In genomic region chrIII:4362332-4362731, ce11 we compare ENCODE assay signal across 1 worm cellular context.
A peak's percentile ranks its signal among the peaks of the same experiment; 100 is the strongest.
TF ChIP-seq lines count a peak whose summit lies in the region.

No protein-coding gene starts in this region.

TF ChIP-seq in whole organism, L4 larva, 104 proteins besides CTCF, POLR2A, EP300 and RAD21 (continued from another document):
- TF ChIP-seq mdt-29 (GFP tag; IDR thresholded peaks at IDR 0.05; lab: Robert Waterston, UW) (no peak), pha-4 (GFP tag; IDR thresholded peaks at IDR 0.05; lab: Robert Waterston, UW) (peak; percentile 46; the same call in 1 of the 2 replicates), pha-4 (tag; optimal IDR thresholded peaks at IDR 0.05; lab: Kevin White, UChicago) (no peak), dve-1 (tag; optimal IDR thresholded peaks at IDR 0.05; lab: Kevin White, UChicago; ENCODE audit: insufficient read depth) (peak; percentile 41), hlh-30 (tag; optimal IDR thresholded peaks at IDR 0.05; lab: Kevin White, UChicago; ENCODE audit: insufficient read depth) (peak; percentile 19), madf-5 (GFP tag; IDR thresholded peaks at IDR 0.05; lab: Robert Waterston, UW) (0 out of 4 replicates have a peak, but pooled peaks of 1 of the 2 experiments have one; percentile 18), dmd-6 (GFP tag; IDR thresholded peaks at IDR 0.05; lab: Robert Waterston, UW) (peak; percentile 43; the same call in 1 of the 2 replicates), madf-9 (GFP tag; conservative IDR thresholded peaks at IDR 0.05; lab: Robert Waterston, UW) (peak; percentile 64; the same call in 1 of the 2 replicates), Y48G9A.11 (GFP tag; IDR thresholded peaks at IDR 0.05; lab: Robert Waterston, UW) (peak; percentile 63; the same call in 1 of the 2 replicates), Y5F2A.4 (GFP tag; optimal IDR thresholded peaks at IDR 0.05; lab: Kevin White, UChicago) (no peak), ctbp-1 (GFP tag; IDR thresholded peaks at IDR 0.05; lab: Robert Waterston, UW) (0 out of 2 replicates have a peak, but pooled peaks have one; percentile 30), daf-12 (tag; optimal IDR thresholded peaks at IDR 0.05; lab: Kevin White, UChicago) (no peak), arid-1 (GFP tag; conservative IDR thresholded peaks at IDR 0.05; lab: Robert Waterston, UW) (peak; percentile 63; the same call in 1 of the 2 replicates), snpc-1.2 (GFP tag; IDR thresholded peaks at IDR 0.05; lab: Robert Waterston, UW) (0 out of 2 replicates have a peak, but pooled peaks have one; percentile 25), hif-1 (tag; optimal IDR thresholded peaks at IDR 0.05; lab: Kevin White, UChicago) (peak in 1 of 2 experiments; percentile 1)
TF ChIP-seq in whole organism, L4 larva: peak in this region for 26.
